Worm (Caenorhabditis elegans): ENCODE results near the gene irld-38.

- TF ChIP-seq daf-12 (tag; optimal IDR thresholded peaks at IDR 0.05), result no peak
- TF ChIP-seq elt-1 (tag; optimal IDR thresholded peaks at IDR 0.05), result no peak
- TF ChIP-seq snpc-4 (tag; optimal IDR thresholded peaks at IDR 0.05), result no peak
- no peak for TF ChIP-seq pha-4 (tag; optimal IDR thresholded peaks at IDR 0.05)
- no peak for TF ChIP-seq unc-39 (tag; optimal IDR thresholded peaks at IDR 0.05)
- no peak for TF ChIP-seq ama-1 (optimal IDR thresholded peaks at IDR 0.05)
- TF ChIP-seq pqm-1 (tag; optimal IDR thresholded peaks at IDR 0.05), result no peak
- no peak for TF ChIP-seq lin-15B (tag; optimal IDR thresholded peaks at IDR 0.05)
- no peak for TF ChIP-seq aly-2 (tag; optimal IDR thresholded peaks at IDR 0.05)
- TF ChIP-seq nhr-28 (tag; optimal IDR thresholded peaks at IDR 0.05), result no peak
- TF ChIP-seq egl-27 (tag; optimal IDR thresholded peaks at IDR 0.05), result no peak
Observed at ce11 chrV:2993816-2994215, 38.4 kb downstream of the irld-38 start, which contains the start of gene srw-115.

All from whole organism, L3 larva.